Worm (Caenorhabditis elegans): ENCODE measurements around the gene pars-1.

- TF ChIP-seq ztf-29 (GFP tag; IDR thresholded peaks at IDR 0.05) (no peak), cog-1 (tag; optimal IDR thresholded peaks at IDR 0.05) (no peak)
Observed at ce11 chrIII:7247740-7248139, 8.9 kb downstream of the pars-1 start, which contains the start of gene zmp-6.
